Worm (Caenorhabditis elegans): ENCODE measurements around the gene Y32H12A.8.

DNA sequence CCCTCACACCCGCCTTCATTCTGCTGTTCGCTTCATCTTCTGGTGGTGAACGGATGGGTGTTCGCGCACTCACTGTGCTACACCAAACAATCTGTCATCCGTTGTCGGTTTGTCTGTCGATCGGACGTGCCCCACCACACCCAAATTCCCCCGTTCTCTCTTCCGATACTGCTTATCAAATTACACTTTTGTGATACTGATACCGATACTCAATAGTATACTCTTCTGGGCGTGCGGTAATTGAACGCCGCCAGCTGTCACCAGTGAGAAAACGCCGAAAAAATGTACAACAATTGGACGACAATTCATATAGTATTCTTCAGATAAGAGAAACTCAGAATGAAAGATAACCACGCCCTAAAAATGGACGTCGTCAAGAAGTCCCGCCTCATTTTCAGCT lies 32.2 kb upstream of the Y32H12A.8 start:
- TF ChIP-seq him-1 (tag; optimal IDR thresholded peaks at IDR 0.05): no peak
- TF ChIP-seq dao-5 (tag; optimal IDR thresholded peaks at IDR 0.05): no peak
